Worm (Caenorhabditis elegans) whole organism, L2 larva: Measurements from ENCODE around the gene nhr-208.

ENCODE experiments used
- F13H6.1 ChIP-seq: sonication (generic microtip); optimal IDR thresholded peaks from 2 replicates; lab custom pipeline; 2016; ENCODE audit warnings: missing genetic modification characterization, missing compliant biosample characterization
- R02D3.7 ChIP-seq: fragments of 150-350 bp; optimal IDR thresholded peaks from 2 replicates; lab custom pipeline; 2014; ENCODE audit warnings: missing biosample characterization, missing genetic modification characterization
- aly-2 ChIP-seq: fragments of 150-350 bp; optimal IDR thresholded peaks from 2 replicates; lab custom pipeline; 2014; ENCODE audit warnings: missing biosample characterization, missing genetic modification characterization
- ama-1 ChIP-seq: fragments of 150-350 bp; optimal IDR thresholded peaks from 2 replicates; lab custom pipeline; 2018; ENCODE audit warnings: inconsistent platforms
- blmp-1 ChIP-seq: sonication (generic microtip); optimal IDR thresholded peaks from 2 replicates; lab custom pipeline; 2017; ENCODE audit warnings: missing genetic modification characterization, mild to moderate bottlenecking, missing compliant biosample characterization, antibody characterized with exemption, moderate library complexity; ENCODE audit not compliant: insufficient read depth
- ceh-16 ChIP-seq: fragments of 150-350 bp; optimal IDR thresholded peaks from 2 replicates; lab custom pipeline; 2014; ENCODE audit warnings: missing biosample characterization, missing genetic modification characterization
- crh-2 ChIP-seq: sonication (generic microtip); optimal IDR thresholded peaks from 2 replicates; lab custom pipeline; 2017; ENCODE audit warnings: missing biosample characterization, missing genetic modification characterization
- fos-1 ChIP-seq: fragments of 150-350 bp; optimal IDR thresholded peaks from 2 replicates; lab custom pipeline; 2014; ENCODE audit warnings: missing biosample characterization, missing genetic modification characterization
- gmeb-1 ChIP-seq: fragments of 150-350 bp; optimal IDR thresholded peaks from 2 replicates; lab custom pipeline; 2014; ENCODE audit warnings: missing biosample characterization, missing genetic modification characterization
- lin-13 ChIP-seq: fragments of 150-350 bp; optimal IDR thresholded peaks from 2 replicates; lab custom pipeline; 2014; ENCODE audit warnings: missing biosample characterization, missing genetic modification reagents, missing genetic modification characterization
- lsy-2 ChIP-seq, 2 experiments: fragments of 150-350 bp in 1 of 2; sonication (generic microtip) in 1 of 2; optimal IDR thresholded peaks; 2 replicates each; lab custom pipeline; 2014 to 2017; ENCODE audit warnings: missing biosample characterization in 2 of 2, missing genetic modification characterization in 2 of 2
- mbf-1 ChIP-seq: sonication (generic microtip); optimal IDR thresholded peaks from 2 replicates; lab custom pipeline; 2017; ENCODE audit warnings: missing biosample characterization, missing genetic modification characterization
- mdl-1 ChIP-seq, 2 experiments: fragments of 150-350 bp in 1 of 2; sonication (generic microtip) in 1 of 2; optimal IDR thresholded peaks; 2 replicates each; lab custom pipeline; 2017; ENCODE audit warnings: missing biosample characterization in 2 of 2, missing genetic modification characterization in 2 of 2
- nhr-10 ChIP-seq: sonication (generic microtip); optimal IDR thresholded peaks from 2 replicates; lab custom pipeline; 2017; ENCODE audit warnings: missing biosample characterization, missing genetic modification characterization
- nhr-11 ChIP-seq: fragments of 150-350 bp; optimal IDR thresholded peaks from 2 replicates; lab custom pipeline; 2014; ENCODE audit warnings: missing biosample characterization, missing genetic modification characterization
- nhr-129 ChIP-seq: fragments of 150-350 bp; optimal IDR thresholded peaks from 2 replicates; lab custom pipeline; 2014; ENCODE audit warnings: missing biosample characterization, missing genetic modification characterization
- nhr-23 ChIP-seq: fragments of 150-350 bp; optimal IDR thresholded peaks from 2 replicates; lab custom pipeline; 2014; ENCODE audit warnings: missing biosample characterization, missing genetic modification reagents, missing genetic modification characterization
- nhr-25 ChIP-seq: fragments of 150-350 bp; sonication (generic microtip); optimal IDR thresholded peaks from 3 replicates; lab custom pipeline; 2014; ENCODE audit warnings: missing biosample characterization, missing genetic modification characterization
- nhr-6 ChIP-seq: fragments of 150-350 bp; optimal IDR thresholded peaks from 2 replicates; lab custom pipeline; 2014; ENCODE audit warnings: missing biosample characterization, missing genetic modification characterization
- nhr-77 ChIP-seq: fragments of 150-350 bp; optimal IDR thresholded peaks from 2 replicates; lab custom pipeline; 2014; ENCODE audit warnings: missing biosample characterization, missing genetic modification characterization
- peb-1 ChIP-seq: fragments of 150-350 bp; optimal IDR thresholded peaks from 2 replicates; lab custom pipeline; 2014; ENCODE audit warnings: missing biosample characterization, missing genetic modification characterization
- skn-1 ChIP-seq: sonication (generic microtip); optimal IDR thresholded peaks from 2 replicates; lab custom pipeline; 2017; ENCODE audit warnings: missing biosample characterization, missing genetic modification characterization
- sma-9 ChIP-seq, 2 experiments: fragments of 150-350 bp in 1 of 2; sonication (generic microtip) in 1 of 2; optimal IDR thresholded peaks; 2 replicates each; lab custom pipeline; 2014 to 2016; ENCODE audit warnings: missing genetic modification characterization in 2 of 2, mild to moderate bottlenecking in 1 of 2, missing biosample characterization in 1 of 2, missing compliant biosample characterization in 1 of 2, missing genetic modification reagents in 1 of 2, moderate library complexity in 1 of 2
- unc-39 ChIP-seq: fragments of 150-350 bp; optimal IDR thresholded peaks from 2 replicates; lab custom pipeline; 2014; ENCODE audit warnings: missing biosample characterization, missing genetic modification characterization
- unc-55 ChIP-seq: fragments of 150-350 bp; sonication (generic microtip); optimal IDR thresholded peaks from 3 replicates; lab custom pipeline; 2014; ENCODE audit warnings: missing biosample characterization, missing genetic modification reagents, missing genetic modification characterization
- zag-1 ChIP-seq: fragments of 150-350 bp; optimal IDR thresholded peaks from 2 replicates; lab custom pipeline; 2014; ENCODE audit warnings: missing biosample characterization, missing genetic modification characterization
- ztf-1 ChIP-seq: fragments of 200-800 bp; sonication (Bioruptor generic); conservative IDR thresholded peaks from 2 replicates; pipeline ENCODE4 v1.3.6; 2022; ENCODE audit warnings: missing genetic modification characterization, missing compliant biosample characterization
- ztf-11 ChIP-seq: sonication (generic microtip); optimal IDR thresholded peaks from 2 replicates; lab custom pipeline; 2017; ENCODE audit warnings: missing biosample characterization, missing genetic modification characterization

The nhr-208 gene

ce11 chrV:12100794-12101343, 6.8 kb downstream of the nhr-208 start, which contains the start of gene nhr-154 (continued):
- no peak for TF ChIP-seq peb-1
- TF ChIP-seq gmeb-1 (tag; lab: Kevin White, UChicago) = no peak
- TF ChIP-seq mbf-1 (tag; lab: Kevin White, UChicago) = no peak
- no peak for TF ChIP-seq nhr-6 (tag; lab: Kevin White, UChicago)
- TF ChIP-seq lsy-2 (tag; optimal IDR thresholded peaks at IDR 0.05; lab: Kevin White, UChicago) = peak in 1 of 2 experiments; percentile 50
- TF ChIP-seq nhr-10 (tag; lab: Kevin White, UChicago) = no peak
- no peak for TF ChIP-seq nhr-23
- no peak for TF ChIP-seq blmp-1 (tag; lab: Kevin White, UChicago)
- peak; percentile 42 for TF ChIP-seq crh-2 (tag; lab: Kevin White, UChicago)
- no peak for TF ChIP-seq F13H6.1 (tag; lab: Kevin White, UChicago)

ce11 chrV:12103920-12104319, 9.8 kb downstream of the nhr-208 start, which contains the start of gene nhr-153:
nhr-153 (plus strand) TSS chrV:12104220.
- TF ChIP-seq nhr-23 = no peak
- TF ChIP-seq skn-1 (tag; lab: Kevin White, UChicago) = no peak
- no peak for TF ChIP-seq crh-2 (tag; lab: Kevin White, UChicago)
- TF ChIP-seq aly-2 (tag; lab: Kevin White, UChicago) = no peak
- no peak for TF ChIP-seq mbf-1 (tag; lab: Kevin White, UChicago)
- no peak for TF ChIP-seq nhr-77 (tag; lab: Kevin White, UChicago)
- TF ChIP-seq nhr-25 = no peak
- no peak for TF ChIP-seq lin-13 (GFP tag; lab: Kevin White, UChicago)
- TF ChIP-seq ama-1 (lab: Kevin White, UChicago) = no peak
- TF ChIP-seq ceh-16 (tag; lab: Kevin White, UChicago) = no peak

DNA sequence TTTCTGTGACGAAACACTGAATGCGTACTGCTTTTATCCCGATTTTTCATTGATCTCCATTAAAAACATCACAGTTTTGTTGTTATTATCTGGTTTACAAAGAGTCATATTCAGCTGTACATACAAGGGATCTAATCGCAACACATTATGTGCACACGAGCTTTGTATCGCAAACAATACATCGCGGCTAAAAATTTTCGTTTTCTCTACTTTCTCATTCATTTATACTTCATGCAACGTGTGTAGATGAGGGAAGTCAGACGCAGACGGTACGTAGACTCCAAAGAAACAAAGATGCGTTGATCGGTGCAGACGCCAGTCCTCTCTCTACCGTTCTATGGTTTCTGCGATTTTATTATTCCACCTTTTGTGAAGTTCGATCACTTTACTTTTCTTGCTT, 12.7 kb downstream of the nhr-208 start, which contains the start of gene nhr-136:
nhr-136 (plus strand) TSS at position 301 of the 400 bp plus-strand sequence.
- TF ChIP-seq nhr-129 (tag; lab: Kevin White, UChicago) = peak; percentile 21
- no peak for TF ChIP-seq zag-1 (tag; lab: Kevin White, UChicago)
- TF ChIP-seq lin-13 (GFP tag; lab: Kevin White, UChicago) = no peak

DNA sequence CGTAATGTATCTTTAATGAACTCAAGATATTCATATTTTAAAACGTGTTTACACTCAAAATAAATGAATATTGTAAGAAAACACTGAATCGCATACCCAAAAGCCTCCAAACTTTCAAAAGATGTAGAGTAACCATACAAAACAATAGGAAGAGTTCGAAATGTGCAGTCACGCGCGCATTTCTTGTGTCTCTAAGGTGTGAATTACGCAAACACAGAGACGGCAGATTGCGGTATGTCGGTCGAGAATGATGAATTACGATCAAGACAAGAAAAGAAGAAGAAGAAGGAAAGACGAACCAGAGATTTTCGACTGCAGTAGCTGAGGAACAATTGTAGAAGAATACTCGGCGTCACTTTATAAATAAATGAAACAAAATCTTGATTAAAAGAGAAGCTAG, 17.3 kb downstream of the nhr-208 start, which contains the start of gene lhpp-1:
lhpp-1 (minus strand) TSS at position 354 of the 400 bp plus-strand sequence.
- TF ChIP-seq nhr-129 (tag; lab: Kevin White, UChicago) (peak; percentile 50), ceh-16 (tag; lab: Kevin White, UChicago) (no peak), blmp-1 (tag; lab: Kevin White, UChicago) (no peak), unc-55 (GFP tag; lab: Kevin White, UChicago) (peak; percentile 29), mdl-1 (tag; optimal IDR thresholded peaks at IDR 0.05; lab: Kevin White, UChicago) (no peak), peb-1 (no peak)

ce11 chrV:12113726-12114125, 19.6 kb downstream of the nhr-208 start:
- TF ChIP-seq ztf-11 (tag; lab: Kevin White, UChicago) (no peak), fos-1 (peak; percentile 64)

DNA sequence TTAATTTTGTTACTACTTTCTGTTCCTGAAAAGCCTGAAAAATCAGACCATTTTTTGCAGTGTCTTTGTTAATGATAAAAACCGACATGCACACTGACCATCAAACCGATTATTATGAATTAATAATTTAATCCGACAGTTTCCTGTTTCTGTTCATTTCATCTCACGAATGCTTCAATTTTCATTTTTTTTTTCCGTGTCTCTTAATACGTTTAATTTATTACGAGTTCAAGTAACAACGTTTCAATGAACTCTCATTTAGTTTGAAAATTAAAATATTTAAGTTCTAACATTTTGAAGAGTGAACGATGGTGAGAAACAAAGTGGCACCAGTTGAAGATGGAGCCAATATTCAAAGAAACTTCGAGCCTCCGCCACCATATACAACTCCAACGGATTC, 20.6 kb downstream of the nhr-208 start, which contains the start of gene spin-1:
spin-1 (plus strand) TSS at position 301 of the 400 bp plus-strand sequence.
- TF ChIP-seq nhr-11 = no peak
- no peak for TF ChIP-seq unc-39 (tag; lab: Kevin White, UChicago)
- no peak for TF ChIP-seq R02D3.7
- no peak for TF ChIP-seq zag-1 (tag; lab: Kevin White, UChicago)
- TF ChIP-seq, all 48 proteins: peak for 0

- TF ChIP-seq lin-13 (GFP tag; lab: Kevin White, UChicago) (no peak), sma-9 (GFP tag; optimal IDR thresholded peaks at IDR 0.05; lab: Kevin White, UChicago) (peak; percentile 20), sma-9 (tag; optimal IDR thresholded peaks at IDR 0.05; lab: Kevin White, UChicago) (no peak), ztf-11 (tag; lab: Kevin White, UChicago) (no peak), nhr-23 (no peak), ztf-1 (GFP tag; lab: Robert Waterston, UW) (no peak)
Observed at ce11 chrV:12115150-12115549, 21.0 kb downstream of the nhr-208 start.
